Fruit fly (Drosophila melanogaster): Measurements from ENCODE around the gene myd.

myd gene

dm6 chr3R:19162135-19162616 lies 18.3 kb upstream of the myd start, which contains the start of the genes CG42359 and Nsun5 (continued):
- peak; percentile 68 for TF ChIP-seq Sox15 (GFP tag; optimal IDR thresholded peaks at IDR 0.05)
- peak; percentile 86 for TF ChIP-seq esn (GFP tag; optimal IDR thresholded peaks at IDR 0.05)
- peak; percentile 92 for TF ChIP-seq Eip78C (GFP tag)
- TF ChIP-seq cyc (GFP tag; optimal IDR thresholded peaks at IDR 0.05) = peak; percentile 90
- peak; percentile 77 for TF ChIP-seq achi (GFP tag; optimal IDR thresholded peaks at IDR 0.05)
- TF ChIP-seq CG16779 (tag; optimal IDR thresholded peaks at IDR 0.05) = no peak
- peak; percentile 80 for TF ChIP-seq Met (GFP tag; optimal IDR thresholded peaks at IDR 0.05)
- peak; percentile 87 for TF ChIP-seq OdsH (GFP tag; optimal IDR thresholded peaks at IDR 0.05)
- peak; percentile 9 to 60 for TF ChIP-seq ss (GFP tag; optimal IDR thresholded peaks at IDR 0.05)
- peak; percentile 32 for TF ChIP-seq fd85E (GFP tag; optimal IDR thresholded peaks at IDR 0.05)
- peak; percentile 56 for TF ChIP-seq CG34406 (GFP tag; optimal IDR thresholded peaks at IDR 0.05)
- TF ChIP-seq fd59A (GFP tag; optimal IDR thresholded peaks at IDR 0.05) = peak; percentile 23
- peak; percentile 87 for TF ChIP-seq CG3919 (GFP tag; optimal IDR thresholded peaks at IDR 0.05)
- TF ChIP-seq lz (GFP tag; optimal IDR thresholded peaks at IDR 0.05) = peak; percentile 86
- no peak for TF ChIP-seq CG4318 (GFP tag; optimal IDR thresholded peaks at IDR 0.05)
- TF ChIP-seq fkh (GFP tag; optimal IDR thresholded peaks at IDR 0.05) = peak; percentile 95
- peak; percentile 65 for TF ChIP-seq CG11902 (GFP tag; optimal IDR thresholded peaks at IDR 0.05)
- peak; percentile 73 for TF ChIP-seq CG8119 (GFP tag; IDR thresholded peaks at IDR 0.05)
- no peak for TF ChIP-seq CG6808 (GFP tag; optimal IDR thresholded peaks at IDR 0.05)
- TF ChIP-seq spab (GFP tag; optimal IDR thresholded peaks at IDR 0.05) = no peak
- TF ChIP-seq Lpt (GFP tag; optimal IDR thresholded peaks at IDR 0.05) = peak; percentile 65
- TF ChIP-seq Blimp-1 (GFP tag; optimal IDR thresholded peaks at IDR 0.05) = no peak
- TF ChIP-seq Ets21C (GFP tag; optimal IDR thresholded peaks at IDR 0.05) = peak; percentile 78
- TF ChIP-seq CG6792 (GFP tag; optimal IDR thresholded peaks at IDR 0.05) = peak; percentile 78
- TF ChIP-seq CG11294 (GFP tag; IDR thresholded peaks at IDR 0.05) = peak; percentile 38; the same call in 1 of the 2 replicates
- peak; percentile 71 for TF ChIP-seq CG11762 (GFP tag; optimal IDR thresholded peaks at IDR 0.05; ENCODE audit: insufficient read depth)
- TF ChIP-seq CG10669 (GFP tag; optimal IDR thresholded peaks at IDR 0.05) = peak; percentile 77
- peak; percentile 89 for TF ChIP-seq Hr39 (GFP tag; optimal IDR thresholded peaks at IDR 0.05)
- TF ChIP-seq salr (GFP tag; optimal IDR thresholded peaks at IDR 0.05) = peak; percentile 44 to 74

dm6 chr3R:19163972-19164819 lies 16.3 kb upstream of the myd start, which contains the start of gene sqz:
Gene sqz, plus strand, starts transcription at chr3R:19164211.
- TF ChIP-seq dsx (GFP tag; optimal IDR thresholded peaks at IDR 0.05; ENCODE audit: poor library complexity, severe bottlenecking) (peak; percentile 84), net (GFP tag; optimal IDR thresholded peaks at IDR 0.05) (peak; percentile 77), Hr38 (GFP tag; optimal IDR thresholded peaks at IDR 0.05) (no peak), CG11902 (GFP tag; optimal IDR thresholded peaks at IDR 0.05) (no peak), CG3032 (tag; optimal IDR thresholded peaks at IDR 0.05) (peak; percentile 72), cyc (GFP tag; optimal IDR thresholded peaks at IDR 0.05) (no peak), OdsH (GFP tag; optimal IDR thresholded peaks at IDR 0.05) (peak; percentile 30), Ets96B (tag; optimal IDR thresholded peaks at IDR 0.05) (peak; percentile 81), CG10669 (GFP tag; optimal IDR thresholded peaks at IDR 0.05) (peak; percentile 72), Lpt (GFP tag; optimal IDR thresholded peaks at IDR 0.05) (peak; percentile 61), CG32006 (GFP tag; optimal IDR thresholded peaks at IDR 0.05) (peak; percentile 62), fd59A (GFP tag; optimal IDR thresholded peaks at IDR 0.05) (peak; percentile 52), CG3919 (GFP tag; optimal IDR thresholded peaks at IDR 0.05) (peak; percentile 63), esn (GFP tag; optimal IDR thresholded peaks at IDR 0.05) (peak; percentile 50), Met (GFP tag; optimal IDR thresholded peaks at IDR 0.05) (peak; percentile 51), Sox14 (GFP tag; optimal IDR thresholded peaks at IDR 0.05) (peak; percentile 31), lz (GFP tag; optimal IDR thresholded peaks at IDR 0.05) (peak; percentile 23), topi (GFP tag; optimal IDR thresholded peaks at IDR 0.05) (peak; percentile 56), CG15336 (GFP tag; IDR thresholded peaks at IDR 0.05) (peak; percentile 73; the same call in 1 of the 2 replicates), CG11762 (GFP tag; optimal IDR thresholded peaks at IDR 0.05; ENCODE audit: insufficient read depth) (peak; percentile 38), Ets21C (GFP tag; optimal IDR thresholded peaks at IDR 0.05) (no peak), CG6808 (GFP tag; optimal IDR thresholded peaks at IDR 0.05) (peak; percentile 88), CG6792 (GFP tag; optimal IDR thresholded peaks at IDR 0.05) (peak; percentile 24), CG8319 (GFP tag; optimal IDR thresholded peaks at IDR 0.05) (no peak), Blimp-1 (GFP tag; optimal IDR thresholded peaks at IDR 0.05) (peak; percentile 64), fkh (GFP tag; optimal IDR thresholded peaks at IDR 0.05) (peak; percentile 51), pdm3 (GFP tag; optimal IDR thresholded peaks at IDR 0.05) (peak; percentile 0), CG10631 (GFP tag; optimal IDR thresholded peaks at IDR 0.05) (no peak), CG6276 (GFP tag; optimal IDR thresholded peaks at IDR 0.05) (peak; percentile 86), ss (GFP tag; optimal IDR thresholded peaks at IDR 0.05) (peak; percentile 93), CG34406 (GFP tag; optimal IDR thresholded peaks at IDR 0.05) (peak; percentile 47), CG16779 (tag; optimal IDR thresholded peaks at IDR 0.05) (peak; percentile 82), CG4318 (GFP tag; optimal IDR thresholded peaks at IDR 0.05) (peak; percentile 12), CG1621 (tag; optimal IDR thresholded peaks at IDR 0.05) (peak; percentile 74), eg (GFP tag; IDR thresholded peaks at IDR 0.05) (peak; percentile 83)
